Worm (Caenorhabditis elegans): Measurements from ENCODE around the gene ttr-32.

The ttr-32 gene

DNA sequence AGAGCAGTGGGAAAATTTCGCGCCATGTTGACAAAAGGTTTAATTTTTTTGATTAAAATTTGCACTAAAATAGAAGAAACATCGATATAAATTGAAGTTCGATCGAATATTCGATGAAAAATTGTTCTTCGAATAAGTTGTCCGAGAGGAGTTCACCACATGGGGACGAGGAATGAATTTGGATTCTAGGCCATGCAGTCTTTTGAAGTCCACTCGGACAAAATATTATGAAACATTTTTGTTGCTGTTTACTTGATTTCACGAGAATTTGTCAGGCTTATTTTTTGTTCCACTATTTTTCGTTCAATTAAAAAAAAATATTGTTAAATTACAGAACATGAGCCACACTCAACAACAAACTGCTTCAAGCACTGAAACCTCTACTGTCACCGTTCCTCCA is 45.5 kb upstream of the ttr-32 start, which contains the start of the genes cux-7 and C07H6.2 (continued):
- TF ChIP-seq attf-6 (GFP tag; IDR thresholded peaks at IDR 0.05): peak; percentile 26; the same call in 1 of the 2 replicates
- TF ChIP-seq cebp-2 (GFP tag; IDR thresholded peaks at IDR 0.05): no peak
- TF ChIP-seq pha-4 (tag; optimal IDR thresholded peaks at IDR 0.05): no peak
- peak; percentile 72 for TF ChIP-seq F33H1.4 (GFP tag; IDR thresholded peaks at IDR 0.05)
- TF ChIP-seq zim-3 (tag; optimal IDR thresholded peaks at IDR 0.05): peak; percentile 96
- TF ChIP-seq ztf-28 (GFP tag; IDR thresholded peaks at IDR 0.05): peak; percentile 71; the same call in 1 of the 2 replicates
- peak; percentile 94 for TF ChIP-seq akir-1 (GFP tag; optimal IDR thresholded peaks at IDR 0.05)
- TF ChIP-seq snpc-3.4 (tag; optimal IDR thresholded peaks at IDR 0.05): peak; percentile 48
- TF ChIP-seq unc-62 (GFP tag; optimal IDR thresholded peaks at IDR 0.05): no peak
- TF ChIP-seq T26A5.8 (tag; optimal IDR thresholded peaks at IDR 0.05): no peak
- peak; percentile 86 for TF ChIP-seq dox-1 (GFP tag; IDR thresholded peaks at IDR 0.05)
- TF ChIP-seq hmg-20 (GFP tag; IDR thresholded peaks at IDR 0.05): peak; percentile 80; the same call in 1 of the 2 replicates
- TF ChIP-seq nhr-120 (GFP tag; IDR thresholded peaks at IDR 0.05): 0 out of 2 replicates have a peak, but pooled peaks have one; percentile 59
- no peak for TF ChIP-seq F23B12.7 (tag; optimal IDR thresholded peaks at IDR 0.05; ENCODE audit: insufficient read depth)
- peak; percentile 90 for TF ChIP-seq rcor-1 (GFP tag; IDR thresholded peaks at IDR 0.05)
- no peak for TF ChIP-seq fkh-3 (tag; optimal IDR thresholded peaks at IDR 0.05)
- TF ChIP-seq attf-5 (GFP tag; optimal IDR thresholded peaks at IDR 0.05): peak; percentile 73
- TF ChIP-seq hlh-12 (tag; optimal IDR thresholded peaks at IDR 0.05): peak; percentile 39
- peak; percentile 66 for TF ChIP-seq him-1 (tag; optimal IDR thresholded peaks at IDR 0.05)
- TF ChIP-seq aptf-3 (GFP tag; IDR thresholded peaks at IDR 0.05): no peak
- peak; percentile 33 for TF ChIP-seq snpc-1.1 (tag; optimal IDR thresholded peaks at IDR 0.05; ENCODE audit: insufficient read depth)
- TF ChIP-seq repo-1 (tag; optimal IDR thresholded peaks at IDR 0.05): peak; percentile 74
- TF ChIP-seq B0035.1 (tag; optimal IDR thresholded peaks at IDR 0.05): peak; percentile 84
- peak; percentile 20 for TF ChIP-seq mes-4 (tag; optimal IDR thresholded peaks at IDR 0.05)
- TF ChIP-seq rec-8 (tag; optimal IDR thresholded peaks at IDR 0.05): peak; percentile 87 to 96
- peak; percentile 91 for TF ChIP-seq lin-40 (tag; optimal IDR thresholded peaks at IDR 0.05)
- TF ChIP-seq egl-44 (GFP tag; IDR thresholded peaks at IDR 0.05): no peak
- no peak for TF ChIP-seq ztf-3 (GFP tag; optimal IDR thresholded peaks at IDR 0.05)
- peak; percentile 90 for TF ChIP-seq cebp-1 (GFP tag; IDR thresholded peaks at IDR 0.05)
- TF ChIP-seq cebp-1 (tag; optimal IDR thresholded peaks at IDR 0.05): peak; percentile 95
- TF ChIP-seq lsl-1 (GFP tag; optimal IDR thresholded peaks at IDR 0.05): peak; percentile 65
- peak; percentile 98 for TF ChIP-seq ceh-27 (GFP tag; optimal IDR thresholded peaks at IDR 0.05)
- TF ChIP-seq ztf-22 (GFP tag; optimal IDR thresholded peaks at IDR 0.05): peak; percentile 29
- TF ChIP-seq F37B4.10 (GFP tag; IDR thresholded peaks at IDR 0.05): 0 out of 2 replicates have a peak, but pooled peaks have one; percentile 12
- peak; percentile 80 for TF ChIP-seq Y53G8AR.9 (GFP tag; conservative IDR thresholded peaks at IDR 0.05)
- peak; percentile 93 for TF ChIP-seq ekl-4 (GFP tag; IDR thresholded peaks at IDR 0.05)
- TF ChIP-seq F52B5.7 (tag; optimal IDR thresholded peaks at IDR 0.05): peak; percentile 50
- peak; percentile 80 for TF ChIP-seq F10E7.11 (tag; optimal IDR thresholded peaks at IDR 0.05)
- TF ChIP-seq ama-1 (optimal IDR thresholded peaks at IDR 0.05): no peak
- TF ChIP-seq ama-1 (GFP tag; optimal IDR thresholded peaks at IDR 0.05): no peak
- TF ChIP-seq Y79H2A.3 (GFP tag; conservative IDR thresholded peaks at IDR 0.05): peak; percentile 49; the same call in 1 of the 2 replicates
- TF ChIP-seq snpc-1.3 (tag; optimal IDR thresholded peaks at IDR 0.05; ENCODE audit: insufficient read depth): peak; percentile 50
- peak; percentile 92 for TF ChIP-seq lir-1 (GFP tag; conservative IDR thresholded peaks at IDR 0.05)
- peak; percentile 45; the same call in 1 of the 2 replicates for TF ChIP-seq egrh-3 (GFP tag; IDR thresholded peaks at IDR 0.05)
- peak; percentile 74 for TF ChIP-seq atf-7 (tag; optimal IDR thresholded peaks at IDR 0.05)
- peak; percentile 60 for TF ChIP-seq tbp1 (GFP tag; optimal IDR thresholded peaks at IDR 0.05)
- TF ChIP-seq madf-3 (GFP tag; IDR thresholded peaks at IDR 0.05): peak; percentile 86; the same call in 1 of the 2 replicates
- TF ChIP-seq zfh-2 (GFP tag; conservative IDR thresholded peaks at IDR 0.05): no peak
